Fruit fly (Drosophila melanogaster) whole organism, embryonic: ENCODE measurements around the gene nonC.

Source experiments
- Adf1 ChIP-seq: fragments of 200-800 bp; sonication (Bioruptor generic); IDR thresholded peaks from 2 replicates; pipeline ENCODE4 v1.3.6; 2022; ENCODE audit warnings: missing biosample characterization, missing genetic modification characterization
- CG10366 ChIP-seq: fragments of 200-800 bp; sonication (Bioruptor generic); IDR thresholded peaks from 2 replicates; pipeline ENCODE4 v1.3.6; 2022; ENCODE audit warnings: missing biosample characterization, missing genetic modification characterization
- CG11456 ChIP-seq: fragments of 200-800 bp; sonication (Bioruptor generic); IDR thresholded peaks from 3 replicates; pipeline ENCODE4 v1.3.6; 2022; ENCODE audit warnings: missing biosample characterization, missing genetic modification characterization
- CG11504 ChIP-seq: fragments of 200-800 bp; sonication (Bioruptor generic); optimal IDR thresholded peaks from 3 replicates; lab custom pipeline; 2019; ENCODE audit warnings: missing biosample characterization, mild to moderate bottlenecking, missing genetic modification characterization, moderate library complexity
- CG11695 ChIP-seq: fragments of 200-800 bp; sonication (Bioruptor generic); IDR thresholded peaks from 3 replicates; pipeline ENCODE4 v1.3.6; 2022; ENCODE audit warnings: missing biosample characterization, missing genetic modification characterization
- CG12219 ChIP-seq: fragments of 200-800 bp; sonication (Bioruptor generic); optimal IDR thresholded peaks from 3 replicates; lab custom pipeline; 2018; ENCODE audit warnings: missing biosample characterization, mild to moderate bottlenecking, missing genetic modification characterization
- CG13123 ChIP-seq: fragments of 200-800 bp; sonication (Bioruptor generic); optimal IDR thresholded peaks from 2 replicates; lab custom pipeline; 2016; ENCODE audit warnings: missing biosample characterization, missing genetic modification characterization
- CG13287 ChIP-seq: fragments of 200-800 bp; sonication (Bioruptor generic); IDR thresholded peaks from 2 replicates; pipeline ENCODE4 v1.3.6; 2022; ENCODE audit warnings: missing biosample characterization, missing genetic modification characterization; ENCODE audit not compliant: partially characterized antibody
- CG13775 ChIP-seq: fragments of 200-800 bp; sonication (Bioruptor generic); optimal IDR thresholded peaks from 3 replicates; lab custom pipeline; 2017; ENCODE audit warnings: missing biosample characterization, mild to moderate bottlenecking, missing genetic modification characterization
- CG16779 ChIP-seq: fragments of 200-800 bp; sonication (Bioruptor generic); IDR thresholded peaks from 2 replicates; pipeline ENCODE4 v1.3.6; 2022; ENCODE audit warnings: missing biosample characterization, missing genetic modification characterization
- CG16863 ChIP-seq: fragments of 200-800 bp; sonication (Bioruptor generic); optimal IDR thresholded peaks from 3 replicates; lab custom pipeline; 2016; ENCODE audit warnings: missing biosample characterization, missing genetic modification characterization
- CG1792 ChIP-seq: fragments of 200-800 bp; sonication (Bioruptor generic); optimal IDR thresholded peaks from 2 replicates; lab custom pipeline; 2016; ENCODE audit warnings: missing biosample characterization, missing genetic modification characterization
- CG30403 ChIP-seq: fragments of 200-800 bp; sonication (Bioruptor generic); optimal IDR thresholded peaks from 3 replicates; lab custom pipeline; 2016; ENCODE audit warnings: missing biosample characterization, missing genetic modification characterization
- CG31441 ChIP-seq: fragments of 200-800 bp; sonication (Bioruptor generic); IDR thresholded peaks from 2 replicates; pipeline ENCODE4 v1.3.6; 2022; ENCODE audit warnings: missing biosample characterization, missing genetic modification characterization
- CG3163 ChIP-seq: fragments of 200-800 bp; sonication (Bioruptor generic); optimal IDR thresholded peaks from 3 replicates; lab custom pipeline; 2016; ENCODE audit warnings: missing biosample characterization, missing genetic modification characterization
- CG4404 ChIP-seq: fragments of 200-800 bp; sonication (Bioruptor generic); IDR thresholded peaks from 2 replicates; pipeline ENCODE4 v1.3.6; 2022; ENCODE audit warnings: missing biosample characterization, missing genetic modification characterization
- CG4617 ChIP-seq: fragments of 200-800 bp; sonication (Bioruptor generic); optimal IDR thresholded peaks from 3 replicates; lab custom pipeline; 2016; ENCODE audit warnings: missing biosample characterization, missing genetic modification characterization, borderline replicate concordance
- CG6272 ChIP-seq: fragments of 200-800 bp; sonication (Bioruptor generic); IDR thresholded peaks from 2 replicates; pipeline ENCODE4 v1.3.6; 2022; ENCODE audit warnings: missing biosample characterization, missing genetic modification characterization
- CG6654 ChIP-seq: fragments of 200-800 bp; sonication (Bioruptor generic); optimal IDR thresholded peaks from 2 replicates; lab custom pipeline; 2017; ENCODE audit warnings: missing biosample characterization, mild to moderate bottlenecking, missing genetic modification characterization
- CG6791 ChIP-seq: fragments of 200-800 bp; sonication (Bioruptor generic); IDR thresholded peaks from 3 replicates; pipeline ENCODE4 v1.3.6; 2022; ENCODE audit warnings: missing biosample characterization, missing genetic modification characterization; ENCODE audit not compliant: partially characterized antibody
- CG7839 ChIP-seq: fragments of 200-800 bp; sonication (Bioruptor generic); optimal IDR thresholded peaks from 3 replicates; lab custom pipeline; 2018; ENCODE audit warnings: missing biosample characterization, mild to moderate bottlenecking, missing genetic modification characterization, moderate library complexity
- CG8290 ChIP-seq, 3 experiments: fragments of 200-800 bp; sonication (Bioruptor generic); optimal IDR thresholded peaks; 2 replicates each; lab custom pipeline; 2016 to 2019; ENCODE audit warnings: missing biosample characterization in 3 of 3, missing genetic modification characterization in 3 of 3, mild to moderate bottlenecking in 2 of 3, moderate library complexity in 1 of 3
- CTCF ChIP-seq: fragments of 200-800 bp; sonication (Bioruptor generic); optimal IDR thresholded peaks from 2 replicates; lab custom pipeline; 2017; ENCODE audit warnings: missing biosample characterization, mild to moderate bottlenecking, missing genetic modification characterization, moderate library complexity
- Chrac-16 ChIP-seq: fragments of 200-800 bp; sonication (Bioruptor generic); optimal IDR thresholded peaks from 3 replicates; lab custom pipeline; 2016; ENCODE audit warnings: missing biosample characterization, missing genetic modification characterization
- Deaf1 ChIP-seq: fragments of 200-800 bp; optimal IDR thresholded peaks from 3 replicates; lab custom pipeline; 2019; ENCODE audit warnings: missing biosample characterization, mild to moderate bottlenecking, missing genetic modification characterization, moderate library complexity
- ERR ChIP-seq: fragments of 200-800 bp; sonication (Bioruptor generic); optimal IDR thresholded peaks from 2 replicates; lab custom pipeline; 2016; ENCODE audit warnings: missing biosample characterization, missing genetic modification characterization
- HHEX ChIP-seq: fragments of 200-800 bp; sonication (Bioruptor generic); optimal IDR thresholded peaks from 3 replicates; lab custom pipeline; 2017; ENCODE audit warnings: missing biosample characterization, mild to moderate bottlenecking, missing genetic modification characterization, missing genetic modification reagents
- Lim3 ChIP-seq: fragments of 200-800 bp; sonication (Bioruptor generic); IDR thresholded peaks from 2 replicates; pipeline ENCODE4 v1.3.6; 2022; ENCODE audit warnings: missing biosample characterization, missing genetic modification characterization
- Med ChIP-seq: fragments of 200-800 bp; sonication (Bioruptor generic); peaks from one replicate; lab custom pipeline; 2016; ENCODE audit warnings: missing biosample characterization, missing genetic modification characterization, mild to moderate bottlenecking, inconsistent platforms, moderate library complexity
- NK7.1 ChIP-seq: fragments of 200-800 bp; sonication (Bioruptor generic); optimal IDR thresholded peaks from 3 replicates; lab custom pipeline; 2016; ENCODE audit warnings: missing biosample characterization, missing genetic modification characterization
- Rfx ChIP-seq: fragments of 200-800 bp; sonication (Bioruptor generic); IDR thresholded peaks from 2 replicates; pipeline ENCODE4 v1.3.6; 2022; ENCODE audit warnings: missing biosample characterization, missing genetic modification characterization
- Stat92E ChIP-seq, 3 experiments: fragments of >200 bp in 2 of 3; fragments of 200-800 bp in 1 of 3; sonication (Bioruptor generic) in 1 of 3; optimal IDR thresholded peaks; 2 replicates each; lab custom pipeline; 2017 to 2019; ENCODE audit warnings: missing biosample characterization in 3 of 3, missing genetic modification characterization in 3 of 3, mild to moderate bottlenecking in 1 of 3, moderate library complexity in 1 of 3
- abd-A ChIP-seq: fragments of 200-800 bp; sonication (Bioruptor generic); optimal IDR thresholded peaks from 3 replicates; lab custom pipeline; 2019; ENCODE audit warnings: missing biosample characterization, mild to moderate bottlenecking, missing genetic modification characterization, moderate library complexity
- bigmax ChIP-seq: fragments of 200-800 bp; sonication (Bioruptor generic); optimal IDR thresholded peaks from 2 replicates; lab custom pipeline; 2018; ENCODE audit warnings: missing biosample characterization, mild to moderate bottlenecking, missing genetic modification characterization
- dan ChIP-seq: fragments of 200-800 bp; sonication (Bioruptor generic); IDR thresholded peaks from 2 replicates; pipeline ENCODE4 v1.3.6; 2022; ENCODE audit warnings: missing biosample characterization, missing genetic modification characterization
- dpn ChIP-seq, 2 experiments: fragments of 200-800 bp; sonication (Bioruptor generic); optimal IDR thresholded peaks; 3 replicates each; lab custom pipeline; 2016; ENCODE audit warnings: missing biosample characterization in 2 of 2, missing genetic modification characterization in 2 of 2
- dysf ChIP-seq: fragments of 200-800 bp; sonication (Bioruptor generic); IDR thresholded peaks from 3 replicates; pipeline ENCODE4 v1.3.6; 2022; ENCODE audit warnings: missing biosample characterization, missing genetic modification characterization
- emc ChIP-seq: fragments of 200-800 bp; sonication (Bioruptor generic); optimal IDR thresholded peaks from 2 replicates; lab custom pipeline; 2016; ENCODE audit warnings: missing biosample characterization, missing genetic modification characterization
- esg ChIP-seq: fragments of 200-800 bp; sonication (Bioruptor generic); conservative IDR thresholded peaks from 2 replicates; pipeline ENCODE4 v1.3.6; 2022; ENCODE audit warnings: missing biosample characterization, missing genetic modification characterization
- gem ChIP-seq: fragments of 200-800 bp; sonication (Bioruptor generic); optimal IDR thresholded peaks from 2 replicates; lab custom pipeline; 2019; ENCODE audit warnings: missing biosample characterization, mild to moderate bottlenecking, missing genetic modification characterization, moderate library complexity
- grn ChIP-seq: fragments of 200-800 bp; sonication (Bioruptor generic); optimal IDR thresholded peaks from 3 replicates; lab custom pipeline; 2017; ENCODE audit warnings: missing biosample characterization, missing genetic modification characterization
- gsb ChIP-seq: fragments of 200-800 bp; sonication (Bioruptor generic); IDR thresholded peaks from 2 replicates; pipeline ENCODE4 v1.3.6; 2022; ENCODE audit warnings: missing biosample characterization, missing genetic modification characterization
- inv ChIP-seq: fragments of 200-800 bp; sonication (Bioruptor generic); IDR thresholded peaks from 2 replicates; pipeline ENCODE4 v1.3.6; 2022; ENCODE audit warnings: missing biosample characterization, missing genetic modification characterization; ENCODE audit not compliant: partially characterized antibody
- lola ChIP-seq, 3 experiments: fragments of >200 bp in 2 of 3; fragments of 200-800 bp in 1 of 3; sonication (Bioruptor generic) in 1 of 3; optimal IDR thresholded peaks; 2 replicates each; lab custom pipeline; 2017 to 2019; ENCODE audit warnings: missing biosample characterization in 3 of 3, missing genetic modification characterization in 3 of 3, mild to moderate bottlenecking in 1 of 3, moderate library complexity in 1 of 3
- mirr ChIP-seq: fragments of 200-800 bp; sonication (Bioruptor generic); optimal IDR thresholded peaks from 3 replicates; lab custom pipeline; 2018; ENCODE audit warnings: missing biosample characterization, mild to moderate bottlenecking, missing genetic modification characterization
- nom ChIP-seq: fragments of 200-800 bp; sonication (Bioruptor generic); optimal IDR thresholded peaks from 2 replicates; lab custom pipeline; 2017; ENCODE audit warnings: missing biosample characterization, missing genetic modification characterization, mild to moderate bottlenecking, moderate library complexity, missing genetic modification reagents
- odd ChIP-seq: fragments of 200-800 bp; sonication (Bioruptor generic); optimal IDR thresholded peaks from 2 replicates; lab custom pipeline; 2017; ENCODE audit warnings: missing biosample characterization, mild to moderate bottlenecking, missing genetic modification characterization
- org-1 ChIP-seq: fragments of 200-800 bp; sonication (Bioruptor generic); optimal IDR thresholded peaks from 2 replicates; lab custom pipeline; 2017; ENCODE audit warnings: missing biosample characterization, missing genetic modification characterization
- tup ChIP-seq: fragments of 200-800 bp; sonication (Bioruptor generic); optimal IDR thresholded peaks from 2 replicates; lab custom pipeline; 2016; ENCODE audit warnings: missing biosample characterization, mild to moderate bottlenecking, missing genetic modification characterization, moderate library complexity
- wor ChIP-seq: fragments of 200-800 bp; sonication (Bioruptor generic); IDR thresholded peaks from 2 replicates; pipeline ENCODE4 v1.3.6; 2022; ENCODE audit warnings: missing biosample characterization, missing genetic modification characterization
- z ChIP-seq: fragments of 200-800 bp; sonication (Bioruptor generic); IDR thresholded peaks from 3 replicates; pipeline ENCODE4 v1.3.6; 2022; ENCODE audit warnings: missing biosample characterization, missing genetic modification characterization

The nonC gene

dm6 chrX:6874918-6875454 lies 50.7 kb downstream of the nonC start (continued):
- peak; percentile 11 for TF ChIP-seq nom (GFP tag; lab: Kevin White, UChicago)
- TF ChIP-seq HHEX: no peak
- TF ChIP-seq esg (GFP tag; lab: Robert Waterston, UW): no peak
- no peak for TF ChIP-seq org-1
- TF ChIP-seq CG10366: no peak
- no peak for TF ChIP-seq dan
- peak; percentile 39 for TF ChIP-seq CG11504 (tag; lab: Kevin White, UChicago)
- TF ChIP-seq CG16779: no peak
- no peak for TF ChIP-seq CG13123
- TF ChIP-seq CG12219: no peak
- no peak for TF ChIP-seq CG13287 (GFP tag; lab: Robert Waterston, UW)
- TF ChIP-seq CG13775 (GFP tag; lab: Kevin White, UChicago): no peak
- TF ChIP-seq CG4404 (GFP tag; lab: Robert Waterston, UW): no peak
- TF ChIP-seq Rfx: 0 out of 2 replicates have a peak, but pooled peaks have one; percentile 18
- 0 out of 3 replicates have a peak, but pooled peaks have one; percentile 36 for TF ChIP-seq CG11695 (GFP tag; lab: Robert Waterston, UW)
- no peak for TF ChIP-seq ERR (GFP tag; lab: Kevin White, UChicago)
- TF ChIP-seq CG7839 (tag; lab: Kevin White, UChicago): peak; percentile 32
- TF ChIP-seq mirr (GFP tag; lab: Kevin White, UChicago): no peak
- no peak for TF ChIP-seq grn (GFP tag; lab: Kevin White, UChicago)
- TF ChIP-seq Chrac-16 (GFP tag; lab: Kevin White, UChicago): no peak
- TF ChIP-seq odd: no peak
- TF ChIP-seq CG8290 (GFP tag; optimal IDR thresholded peaks at IDR 0.05; lab: Kevin White, UChicago): no peak
- no peak for TF ChIP-seq CG8290 (tag; optimal IDR thresholded peaks at IDR 0.05; lab: Kevin White, UChicago)
- TF ChIP-seq dysf (GFP tag; lab: Robert Waterston, UW): no peak
- no peak for TF ChIP-seq emc (GFP tag; lab: Kevin White, UChicago)
- TF ChIP-seq Lim3: no peak
- TF ChIP-seq CG6791 (GFP tag; lab: Robert Waterston, UW): no peak
- peak; percentile 9 for TF ChIP-seq Med (GFP tag; lab: Kevin White, UChicago)
- no peak for TF ChIP-seq gsb (GFP tag; lab: Robert Waterston, UW)
- no peak for TF ChIP-seq inv (GFP tag; lab: Robert Waterston, UW)
- TF ChIP-seq CG30403 (GFP tag; lab: Kevin White, UChicago): no peak
- TF ChIP-seq CG6654: no peak
- TF ChIP-seq wor (GFP tag; lab: Robert Waterston, UW): no peak
- no peak for TF ChIP-seq bigmax (GFP tag; lab: Kevin White, UChicago)
- peak; percentile 37 for TF ChIP-seq Deaf1
- TF ChIP-seq dpn (GFP tag; optimal IDR thresholded peaks at IDR 0.05; lab: Kevin White, UChicago): no peak
- TF ChIP-seq CTCF (GFP tag; lab: Kevin White, UChicago): no peak
- TF ChIP-seq CG16863 (GFP tag; lab: Kevin White, UChicago): no peak
- no peak for TF ChIP-seq z (GFP tag; lab: Robert Waterston, UW)
- TF ChIP-seq tup (GFP tag; lab: Kevin White, UChicago): no peak
- no peak for TF ChIP-seq Stat92E (GFP tag; optimal IDR thresholded peaks at IDR 0.05; lab: Kevin White, UChicago)
- TF ChIP-seq CG1792: no peak
- no peak for TF ChIP-seq lola (GFP tag; optimal IDR thresholded peaks at IDR 0.05; lab: Kevin White, UChicago)
- TF ChIP-seq CG6272 (GFP tag; lab: Robert Waterston, UW): no peak
- TF ChIP-seq Adf1 (GFP tag; lab: Robert Waterston, UW): no peak
- no peak for TF ChIP-seq CG11456 (GFP tag; lab: Robert Waterston, UW)
- TF ChIP-seq abd-A (tag; lab: Kevin White, UChicago): peak; percentile 43
- TF ChIP-seq CG3163 (GFP tag; lab: Kevin White, UChicago): no peak
- TF ChIP-seq CG31441 (GFP tag; lab: Robert Waterston, UW): peak; percentile 25; the same call in 1 of the 2 replicates
- peak; percentile 39 for TF ChIP-seq gem (tag; lab: Kevin White, UChicago)
- TF ChIP-seq CG4617 (GFP tag; lab: Kevin White, UChicago): no peak
- TF ChIP-seq NK7.1 (GFP tag; lab: Kevin White, UChicago): no peak
